1 worm cellular context compared by ENCODE assay signal in the genomic region with DNA sequence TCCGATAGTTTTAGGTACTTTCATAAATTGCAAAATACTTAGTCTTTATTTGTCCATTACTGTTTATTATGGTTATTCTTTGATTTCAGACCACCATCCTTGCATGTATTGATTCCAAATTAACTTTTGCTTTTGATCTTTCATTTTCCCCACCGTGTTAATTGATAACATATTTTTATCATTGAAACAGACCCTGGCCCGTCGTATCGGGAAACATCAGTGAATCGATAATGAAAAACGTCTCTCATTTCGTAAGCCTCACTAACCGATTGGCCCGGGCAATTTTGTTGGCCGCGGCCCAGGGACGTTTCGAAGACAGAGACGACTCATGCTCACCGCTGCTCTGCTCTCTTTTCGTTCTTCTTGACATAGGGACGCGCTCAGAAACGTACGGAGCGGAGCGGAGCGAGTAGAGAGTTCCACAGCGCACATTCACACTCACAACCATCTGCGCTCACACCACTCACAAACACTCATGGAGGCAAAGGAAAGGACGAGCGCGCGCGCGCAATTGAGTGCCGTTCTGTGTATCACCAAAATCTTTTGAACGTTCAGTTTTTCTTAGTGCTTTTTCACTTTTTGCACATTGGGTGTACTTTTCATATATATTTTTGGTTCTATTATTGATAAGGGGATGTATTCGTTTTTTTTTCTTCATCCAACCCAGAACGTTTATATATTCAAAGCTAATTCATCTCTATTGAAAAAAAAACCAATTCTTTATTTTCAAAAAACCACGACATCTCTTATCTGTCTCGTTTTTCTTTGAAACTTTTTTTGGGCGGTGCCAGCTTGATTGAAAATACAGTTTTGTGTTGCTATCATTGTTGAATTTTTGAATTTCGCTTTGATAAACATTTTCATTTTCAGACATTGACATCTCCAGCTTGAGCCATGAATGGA.
A peak's percentile ranks its signal among the peaks of the same experiment; 100 is the strongest.
TF ChIP-seq lines count a peak whose summit lies in the region.

Gene C24H10.2, plus strand, starts transcription at position 853 of the 903 bp plus-strand sequence.

TF ChIP-seq in whole organism, L1 larva, 84 proteins besides CTCF, POLR2A, EP300 and RAD21 (continued from another document):
- TF ChIP-seq efl-1 (optimal IDR thresholded peaks at IDR 0.05; lab: Kevin White, UChicago) (peak in 1 of 2 experiments; percentile 4), efl-1 (GFP tag; optimal IDR thresholded peaks at IDR 0.05 in 1 of 2; lab: Kevin White, UChicago) (peak in 1 of 2 experiments; percentile 3), nhr-76 (tag; optimal IDR thresholded peaks at IDR 0.05; lab: Kevin White, UChicago) (no peak), elt-2 (tag; optimal IDR thresholded peaks at IDR 0.05; lab: Kevin White, UChicago) (peak; percentile 55), blmp-1 (tag; optimal IDR thresholded peaks at IDR 0.05; lab: Kevin White, UChicago) (peak; percentile 15), nhr-77 (tag; optimal IDR thresholded peaks at IDR 0.05; lab: Kevin White, UChicago) (peak; percentile 2), nhr-90 (tag; optimal IDR thresholded peaks at IDR 0.05; lab: Kevin White, UChicago; ENCODE audit: poor library complexity) (no peak), sox-4 (tag; optimal IDR thresholded peaks at IDR 0.05; lab: Kevin White, UChicago) (no peak), xbp-1 (tag; optimal IDR thresholded peaks at IDR 0.05; lab: Kevin White, UChicago) (peak; percentile 14), nhr-84 (tag; optimal IDR thresholded peaks at IDR 0.05; lab: Kevin White, UChicago) (no peak), tbx-2 (tag; optimal IDR thresholded peaks at IDR 0.05; lab: Kevin White, UChicago) (peak; percentile 1), hpl-2 (GFP tag; optimal IDR thresholded peaks at IDR 0.05; lab: Kevin White, UChicago) (no peak), hlh-17 (GFP tag; optimal IDR thresholded peaks at IDR 0.05; lab: Kevin White, UChicago; ENCODE audit: borderline replicate concordance) (no peak), isw-1 (GFP tag; IDR thresholded peaks at IDR 0.05; lab: Robert Waterston, UW) (no peak), nhr-12 (tag; optimal IDR thresholded peaks at IDR 0.05; lab: Kevin White, UChicago) (no peak), aha-1 (tag; optimal IDR thresholded peaks at IDR 0.05; lab: Kevin White, UChicago) (no peak), nhr-11 (tag; optimal IDR thresholded peaks at IDR 0.05; lab: Kevin White, UChicago) (no peak)
